Worm (Caenorhabditis elegans): Measurements from ENCODE around the gene pfs-2.

ce11 chrII:14311537-14311936 lies 46.6 kb upstream of the pfs-2 start:
- TF ChIP-seq snpc-4 (tag; optimal IDR thresholded peaks at IDR 0.05) = no peak
- no peak for TF ChIP-seq ces-1 (GFP tag; optimal IDR thresholded peaks at IDR 0.05)
- TF ChIP-seq nhr-237 (tag; optimal IDR thresholded peaks at IDR 0.05) = no peak
- no peak for TF ChIP-seq ztf-11 (tag; optimal IDR thresholded peaks at IDR 0.05)
- no peak for TF ChIP-seq sptf-1 (tag; optimal IDR thresholded peaks at IDR 0.05)
- no peak for TF ChIP-seq lin-32 (GFP tag; optimal IDR thresholded peaks at IDR 0.05)
- no peak for TF ChIP-seq flh-1 (GFP tag; optimal IDR thresholded peaks at IDR 0.05)
- TF ChIP-seq unc-62 (GFP tag; optimal IDR thresholded peaks at IDR 0.05) = no peak
- no peak for TF ChIP-seq pha-4 (tag; optimal IDR thresholded peaks at IDR 0.05)
- TF ChIP-seq cnd-1 (tag; optimal IDR thresholded peaks at IDR 0.05) = no peak
- TF ChIP-seq nhr-12 (tag; optimal IDR thresholded peaks at IDR 0.05) = no peak
